Worm (Caenorhabditis elegans): ENCODE data around the gene ZK105.1.

ce11 chrV:7717629-7718028, 3.8 kb downstream of the ZK105.1 start, which contains the start of gene ZK105.5:
- TF ChIP-seq jun-1 (tag; optimal IDR thresholded peaks at IDR 0.05) (no peak), lin-29 (GFP tag; IDR thresholded peaks at IDR 0.05) (no peak)
